Worm (Caenorhabditis elegans) whole organism, L3 larva: ENCODE measurements around the gene mig-38.
A peak's percentile ranks its signal among the peaks of the same experiment; 100 is the strongest.

ENCODE experiments used
- ZK546.5 ChIP-seq: sonication (generic microtip); optimal IDR thresholded peaks from 2 replicates; lab custom pipeline; 2017; ENCODE audit warnings: missing biosample characterization, missing genetic modification characterization
- ama-1 ChIP-seq: fragments of 150-350 bp; optimal IDR thresholded peaks from 2 replicates; lab custom pipeline; 2018
- ceh-82 ChIP-seq: fragments of 150-350 bp; optimal IDR thresholded peaks from 2 replicates; lab custom pipeline; 2014; ENCODE audit warnings: missing biosample characterization, missing genetic modification characterization
- elt-1 ChIP-seq: fragments of 150-350 bp; optimal IDR thresholded peaks from 2 replicates; lab custom pipeline; 2014; ENCODE audit warnings: missing biosample characterization, missing genetic modification characterization
- elt-3 ChIP-seq, 3 experiments: fragments of 150-350 bp in 1 of 3; sonication (generic microtip) in 2 of 3; optimal IDR thresholded peaks; 2 replicates in 2 of 3; 4 replicates in 1 of 3; lab custom pipeline; 2014 to 2017; ENCODE audit warnings: missing biosample characterization in 3 of 3, missing genetic modification characterization in 3 of 3
- fkh-10 ChIP-seq: sonication (generic microtip); optimal IDR thresholded peaks from 2 replicates; lab custom pipeline; 2017; ENCODE audit warnings: missing biosample characterization, missing genetic modification reagents, missing genetic modification characterization
- nfya-1 ChIP-seq: sonication (generic microtip); optimal IDR thresholded peaks from 2 replicates; lab custom pipeline; 2017; ENCODE audit warnings: missing genetic modification characterization, mild to moderate bottlenecking, missing compliant biosample characterization, antibody characterized with exemption, moderate library complexity; ENCODE audit not compliant: insufficient read depth
- nhr-11 ChIP-seq: fragments of 150-350 bp; optimal IDR thresholded peaks from 2 replicates; lab custom pipeline; 2014; ENCODE audit warnings: missing biosample characterization, missing genetic modification characterization
- nhr-23 ChIP-seq: fragments of 150-350 bp; optimal IDR thresholded peaks from 2 replicates; lab custom pipeline; 2014; ENCODE audit warnings: missing biosample characterization, missing genetic modification reagents, missing genetic modification characterization
- nhr-25 ChIP-seq: sonication (generic microtip); optimal IDR thresholded peaks from 2 replicates; lab custom pipeline; 2017; ENCODE audit warnings: missing biosample characterization, missing genetic modification characterization
- nhr-76 ChIP-seq: fragments of 150-350 bp; sonication (generic microtip); optimal IDR thresholded peaks from 5 replicates; lab custom pipeline; 2014; ENCODE audit warnings: missing biosample characterization, missing genetic modification characterization
- nhr-77 ChIP-seq: fragments of 150-350 bp; optimal IDR thresholded peaks from 2 replicates; lab custom pipeline; 2014; ENCODE audit warnings: missing biosample characterization, missing genetic modification characterization
- tbx-2 ChIP-seq: sonication (generic microtip); optimal IDR thresholded peaks from 2 replicates; lab custom pipeline; 2016; ENCODE audit warnings: mild to moderate bottlenecking, missing genetic modification characterization, missing compliant biosample characterization
- unc-62 ChIP-seq: fragments of 150-350 bp; sonication (generic microtip); optimal IDR thresholded peaks from 4 replicates; lab custom pipeline; 2014; ENCODE audit warnings: missing biosample characterization, missing genetic modification reagents, missing genetic modification characterization

DNA sequence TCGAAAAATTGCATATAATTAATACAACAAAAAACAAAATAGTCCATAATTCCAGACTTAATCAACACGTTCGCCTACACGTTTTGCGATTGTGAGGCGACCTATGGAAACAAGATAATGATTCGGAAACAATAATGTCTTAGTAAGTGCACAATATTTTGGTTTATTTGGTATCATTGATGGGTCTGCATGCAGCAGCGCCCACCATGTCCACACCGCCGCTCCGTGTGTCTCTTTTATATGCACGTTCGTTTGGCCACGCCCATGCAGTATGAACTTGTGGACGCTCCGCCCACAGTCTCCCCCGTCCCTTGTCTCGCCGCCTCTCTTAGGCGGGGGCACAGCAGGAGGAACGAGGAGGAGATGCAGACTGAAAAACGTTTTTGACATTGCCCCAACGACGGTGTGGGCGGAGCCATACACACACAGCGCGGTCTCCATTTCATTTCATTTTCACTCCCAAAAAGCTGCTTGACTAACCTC is at the start of gene mig-38:
- TF ChIP-seq nhr-11 (tag; lab: Kevin White, UChicago) (no peak), ama-1 (peak; percentile 96), ZK546.5 (tag; lab: Kevin White, UChicago) (no peak), unc-62 (GFP tag; lab: Kevin White, UChicago) (no peak), nhr-25 (tag; lab: Kevin White, UChicago) (peak; percentile 57), nhr-77 (tag; lab: Kevin White, UChicago) (no peak), tbx-2 (tag; lab: Kevin White, UChicago) (no peak), nhr-76 (tag; lab: Kevin White, UChicago) (no peak), nfya-1 (peak; percentile 81), elt-3 (tag; optimal IDR thresholded peaks at IDR 0.05; lab: Kevin White, UChicago) (no peak), nhr-23 (tag; lab: Kevin White, UChicago) (no peak), fkh-10 (GFP tag; lab: Kevin White, UChicago) (no peak), ceh-82 (tag; lab: Kevin White, UChicago) (no peak), elt-1 (tag; lab: Kevin White, UChicago) (no peak)
